Fruit fly (Drosophila melanogaster): ENCODE measurements around the gene CG4325.

- TF ChIP-seq CG31441 (GFP tag; IDR thresholded peaks at IDR 0.05) (peak; percentile 78), Opbp (GFP tag; IDR thresholded peaks at IDR 0.05; ENCODE audit: partially characterized antibody) (no peak), CG8478 (optimal IDR thresholded peaks at IDR 0.05) (no peak), CG6689 (GFP tag; IDR thresholded peaks at IDR 0.05) (peak; percentile 82), ranshi (GFP tag; IDR thresholded peaks at IDR 0.05) (peak; percentile 86), row (GFP tag; IDR thresholded peaks at IDR 0.05) (peak; percentile 97), CG31388 (GFP tag; optimal IDR thresholded peaks at IDR 0.05) (peak; percentile 41), Sox102F (GFP tag; optimal IDR thresholded peaks at IDR 0.05) (peak; percentile 87)
Observed at dm6 chrX:2083678-2084162, 40.1 kb upstream of the CG4325 start.
